Worm (Caenorhabditis elegans) whole organism, L1 larva: Measurements from ENCODE around the gene Y51A2A.5.
"Not testable (repeated sequence)": the region's sequence is repeated elsewhere in the genome, so short reads cannot be mapped to it uniquely, and the experiment has no call there.

ENCODE experiments used
- C04F5.9 ChIP-seq: sonication (generic microtip); optimal IDR thresholded peaks from 2 replicates; lab custom pipeline; 2016; ENCODE audit warnings: missing genetic modification characterization, missing compliant biosample characterization
- C16A3.4 ChIP-seq: fragments of 150-350 bp; optimal IDR thresholded peaks from 2 replicates; lab custom pipeline; 2014; ENCODE audit warnings: missing biosample characterization, missing genetic modification characterization
- aha-1 ChIP-seq: fragments of 150-350 bp; optimal IDR thresholded peaks from 2 replicates; lab custom pipeline; 2014; ENCODE audit warnings: missing biosample characterization, missing genetic modification characterization
- alr-1 ChIP-seq: fragments of 200-800 bp; sonication (Bioruptor generic); optimal IDR thresholded peaks from 2 replicates; lab custom pipeline; 2018; ENCODE audit warnings: borderline replicate concordance, mild to moderate bottlenecking, missing genetic modification characterization, missing compliant biosample characterization
- ama-1 ChIP-seq: fragments of 150-350 bp; optimal IDR thresholded peaks from 2 replicates; lab custom pipeline; 2014
- ceh-63 ChIP-seq: fragments of 200-800 bp; sonication (Bioruptor generic); optimal IDR thresholded peaks from 2 replicates; lab custom pipeline; 2018; ENCODE audit warnings: mild to moderate bottlenecking, missing genetic modification characterization, missing compliant biosample characterization
- ceh-88 ChIP-seq: fragments of 200-800 bp; sonication (Bioruptor generic); IDR thresholded peaks from 2 replicates; pipeline ENCODE4 v1.3.6; 2022; ENCODE audit warnings: missing genetic modification characterization, missing compliant biosample characterization
- ceh-90 ChIP-seq: sonication (generic microtip); optimal IDR thresholded peaks from 2 replicates; lab custom pipeline; 2016; ENCODE audit warnings: missing genetic modification characterization, missing compliant biosample characterization
- efl-1 ChIP-seq, 4 experiments: fragments of 150-350 bp; optimal IDR thresholded peaks in 3 of 4; peaks in 1 of 4; 1 replicate in 1 of 4; 2 replicates in 3 of 4; lab custom pipeline; 2014; ENCODE audit warnings: missing biosample characterization in 2 of 4, missing genetic modification characterization in 2 of 4, missing genetic modification reagents in 2 of 4
- egl-13 ChIP-seq: sonication (generic microtip); optimal IDR thresholded peaks from 2 replicates; lab custom pipeline; 2016; ENCODE audit warnings: missing genotype, missing genetic modification reagents, missing genetic modification characterization, missing compliant biosample characterization
- elt-2 ChIP-seq: sonication (generic microtip); optimal IDR thresholded peaks from 2 replicates; lab custom pipeline; 2016; ENCODE audit warnings: missing genetic modification characterization, mild to moderate bottlenecking, inconsistent platforms, missing compliant biosample characterization, missing genetic modification reagents
- ets-5 ChIP-seq: fragments of 200-800 bp; sonication (Bioruptor generic); IDR thresholded peaks from 2 replicates; pipeline ENCODE4 v1.3.6; 2022; ENCODE audit warnings: missing genetic modification characterization, missing compliant biosample characterization
- fkh-10 ChIP-seq: sonication (generic microtip); optimal IDR thresholded peaks from 2 replicates; lab custom pipeline; 2017; ENCODE audit warnings: missing biosample characterization, missing genetic modification reagents, missing genetic modification characterization
- fkh-4 ChIP-seq: sonication (generic microtip); optimal IDR thresholded peaks from 2 replicates; lab custom pipeline; 2016; ENCODE audit warnings: missing compliant biosample characterization, missing genetic modification characterization, borderline replicate concordance
- hlh-17 ChIP-seq: fragments of 200-800 bp; sonication (Bioruptor generic); optimal IDR thresholded peaks from 2 replicates; lab custom pipeline; 2018; ENCODE audit warnings: missing genetic modification characterization, mild to moderate bottlenecking, missing compliant biosample characterization, moderate library complexity, borderline replicate concordance
- jun-1 ChIP-seq: fragments of 150-350 bp; optimal IDR thresholded peaks from 2 replicates; lab custom pipeline; 2014; ENCODE audit warnings: missing biosample characterization, missing genetic modification reagents, missing genetic modification characterization
- lin-35 ChIP-seq, 2 experiments: fragments of 150-350 bp; optimal IDR thresholded peaks; 2 replicates each; lab custom pipeline; 2014; ENCODE audit warnings: missing biosample characterization in 2 of 2, missing genetic modification characterization in 2 of 2, missing genetic modification reagents in 2 of 2
- nhr-11 ChIP-seq: fragments of 150-350 bp; optimal IDR thresholded peaks from 2 replicates; lab custom pipeline; 2014; ENCODE audit warnings: missing biosample characterization, missing genetic modification characterization
- nhr-19 ChIP-seq: fragments of 200-800 bp; sonication (Bioruptor generic); conservative IDR thresholded peaks from 2 replicates; pipeline ENCODE4 v1.3.6; 2022; ENCODE audit warnings: missing genetic modification characterization, missing compliant biosample characterization
- nhr-237 ChIP-seq: fragments of 150-350 bp; optimal IDR thresholded peaks from 2 replicates; lab custom pipeline; 2014; ENCODE audit warnings: missing biosample characterization, missing genetic modification characterization
- nhr-71 ChIP-seq: sonication (generic microtip); optimal IDR thresholded peaks from 2 replicates; lab custom pipeline; 2016; ENCODE audit warnings: mild to moderate bottlenecking, missing genetic modification characterization, moderate library complexity, missing compliant biosample characterization
- nhr-76 ChIP-seq: sonication (generic microtip); optimal IDR thresholded peaks from 2 replicates; lab custom pipeline; 2017; ENCODE audit warnings: missing biosample characterization, missing genetic modification characterization
- nhr-77 ChIP-seq: fragments of 150-350 bp; optimal IDR thresholded peaks from 2 replicates; lab custom pipeline; 2014; ENCODE audit warnings: missing biosample characterization, missing genetic modification characterization
- nhr-90 ChIP-seq: sonication (generic microtip); optimal IDR thresholded peaks from 2 replicates; lab custom pipeline; 2016; ENCODE audit warnings: mild to moderate bottlenecking, missing genetic modification characterization, missing compliant biosample characterization; ENCODE audit not compliant: poor library complexity
- pax-3 ChIP-seq: fragments of 200-800 bp; sonication (Bioruptor generic); optimal IDR thresholded peaks from 2 replicates; lab custom pipeline; 2018; ENCODE audit warnings: mild to moderate bottlenecking, missing genetic modification characterization, moderate library complexity, missing compliant biosample characterization
- pqm-1 ChIP-seq: sonication (generic microtip); optimal IDR thresholded peaks from 3 replicates; lab custom pipeline; 2017; ENCODE audit warnings: missing biosample characterization, missing genetic modification characterization
- rnt-1 ChIP-seq: sonication (generic microtip); optimal IDR thresholded peaks from 2 replicates; lab custom pipeline; 2016; ENCODE audit warnings: mild to moderate bottlenecking, missing genetic modification characterization, moderate library complexity, missing compliant biosample characterization
- snpc-4 ChIP-seq: fragments of 150-350 bp; optimal IDR thresholded peaks from 2 replicates; lab custom pipeline; 2014; ENCODE audit warnings: missing biosample characterization, missing genetic modification characterization
- sox-4 ChIP-seq: sonication (generic microtip); optimal IDR thresholded peaks from 2 replicates; lab custom pipeline; 2016; ENCODE audit warnings: missing genetic modification characterization, missing compliant biosample characterization
- sup-37 ChIP-seq: fragments of 200-800 bp; sonication (Bioruptor generic); optimal IDR thresholded peaks from 2 replicates; lab custom pipeline; 2018; ENCODE audit warnings: mild to moderate bottlenecking, missing genetic modification characterization, missing compliant biosample characterization
- tbx-2 ChIP-seq: sonication (generic microtip); optimal IDR thresholded peaks from 2 replicates; lab custom pipeline; 2016; ENCODE audit warnings: missing genetic modification characterization, missing compliant biosample characterization
- unc-30 ChIP-seq: sonication (generic microtip); optimal IDR thresholded peaks from 2 replicates; lab custom pipeline; 2017; ENCODE audit warnings: missing biosample characterization, missing genetic modification characterization
- unc-62 ChIP-seq: fragments of 150-350 bp; optimal IDR thresholded peaks from 2 replicates; lab custom pipeline; 2014; ENCODE audit warnings: missing biosample characterization, missing genetic modification reagents, missing genetic modification characterization
- unc-86 ChIP-seq: sonication (generic microtip); optimal IDR thresholded peaks from 2 replicates; lab custom pipeline; 2016; ENCODE audit warnings: missing genetic modification characterization, missing compliant biosample characterization
- unc-98 ChIP-seq: fragments of 200-800 bp; sonication (Bioruptor generic); IDR thresholded peaks from 2 replicates; pipeline ENCODE4 v1.3.6; 2022; ENCODE audit warnings: missing genetic modification characterization, missing compliant biosample characterization
- vab-15 ChIP-seq: sonication (generic microtip); optimal IDR thresholded peaks from 2 replicates; lab custom pipeline; 2017; ENCODE audit warnings: missing genotype, mild to moderate bottlenecking, missing genetic modification characterization, missing compliant biosample characterization
- zip-4 ChIP-seq: fragments of 200-800 bp; sonication (Bioruptor generic); optimal IDR thresholded peaks from 2 replicates; lab custom pipeline; 2018; ENCODE audit warnings: mild to moderate bottlenecking, missing genetic modification characterization, moderate library complexity, missing compliant biosample characterization
- ztf-11 ChIP-seq, 2 experiments: sonication (generic microtip); optimal IDR thresholded peaks; 2 replicates each; lab custom pipeline; 2016 to 2017; ENCODE audit warnings: missing genetic modification characterization in 2 of 2, missing biosample characterization in 1 of 2, missing compliant biosample characterization in 1 of 2

Gene Y51A2A.5

ce11 chrV:18299313-18299712 lies 707 bp downstream of the Y51A2A.5 start:
- TF ChIP-seq ceh-88 (GFP tag; lab: Robert Waterston, UW) (no peak), pax-3 (tag; lab: Kevin White, UChicago) (no peak)

- not testable (repeated sequence) for TF ChIP-seq aha-1 (tag; lab: Kevin White, UChicago); egl-13; nhr-77 (tag; lab: Kevin White, UChicago)
These were observed 3.8 kb downstream of the Y51A2A.5 start, which contains the start of gene Y51A2A.6 for ce11 chrV:18302414-18302813. Gene Y51A2A.6, plus strand, starts transcription at chrV:18302714.

ce11 chrV:18318312-18318711 lies 19.7 kb downstream of the Y51A2A.5 start, which contains the start of gene fbxb-119:
Gene fbxb-119, plus strand, starts transcription at chrV:18318612.
- TF ChIP-seq unc-98 (GFP tag; lab: Robert Waterston, UW) (no peak), alr-1 (no peak), rnt-1 (no peak)

- no peak for TF ChIP-seq egl-13
- TF ChIP-seq, all 84 proteins: peak for 0
These were observed 24.6 kb downstream of the Y51A2A.5 start, which contains the start of gene B0462.5 for ce11 chrV:18323231-18323630. Gene B0462.5, minus strand, starts transcription at chrV:18323331.

- no peak for TF ChIP-seq unc-62
- TF ChIP-seq sup-37 (GFP tag; lab: Kevin White, UChicago), result no peak
- TF ChIP-seq tbx-2 (tag; lab: Kevin White, UChicago), result no peak
- no peak for TF ChIP-seq efl-1 (optimal IDR thresholded peaks at IDR 0.05; lab: Kevin White, UChicago)
- TF ChIP-seq efl-1 (GFP tag; optimal IDR thresholded peaks at IDR 0.05 in 1 of 2; lab: Kevin White, UChicago), result peak in 1 of 2 experiments; percentile 60
- no peak for TF ChIP-seq ceh-90
- no peak for TF ChIP-seq vab-15
- no peak for TF ChIP-seq nhr-76 (tag; lab: Kevin White, UChicago)
- no peak for TF ChIP-seq sox-4
- TF ChIP-seq C16A3.4 (tag; lab: Kevin White, UChicago), result no peak
- TF ChIP-seq pax-3 (tag; lab: Kevin White, UChicago), result no peak
- TF ChIP-seq pqm-1, result peak; percentile 39
- peak in 1 of 2 experiments; percentile 22 for TF ChIP-seq lin-35 (GFP tag; optimal IDR thresholded peaks at IDR 0.05; lab: Kevin White, UChicago)
- no peak for TF ChIP-seq nhr-237 (tag; lab: Kevin White, UChicago)
- no peak for TF ChIP-seq nhr-19
- no peak for TF ChIP-seq nhr-11
- no peak for TF ChIP-seq aha-1 (tag; lab: Kevin White, UChicago)
- TF ChIP-seq ceh-88 (GFP tag; lab: Robert Waterston, UW), result no peak
- TF ChIP-seq elt-2 (tag; lab: Kevin White, UChicago), result peak; percentile 80
- no peak for TF ChIP-seq C04F5.9
- no peak for TF ChIP-seq egl-13
These were observed 25.9 kb downstream of the Y51A2A.5 start for ce11 chrV:18324525-18324924.

- TF ChIP-seq unc-30, result no peak
- no peak for TF ChIP-seq efl-1 (optimal IDR thresholded peaks at IDR 0.05; lab: Kevin White, UChicago)
- TF ChIP-seq efl-1 (GFP tag; optimal IDR thresholded peaks at IDR 0.05 in 1 of 2; lab: Kevin White, UChicago), result peak in 1 of 2 experiments; percentile 38
These were observed 32.5 kb downstream of the Y51A2A.5 start, which contains the start of gene B0462.4 for ce11 chrV:18331086-18331485. Gene B0462.4, minus strand, starts transcription at chrV:18331186.

- no peak for TF ChIP-seq jun-1 (tag; lab: Kevin White, UChicago)
- no peak for TF ChIP-seq ceh-90
- no peak for TF ChIP-seq nhr-237 (tag; lab: Kevin White, UChicago)
- no peak for TF ChIP-seq snpc-4
- no peak for TF ChIP-seq unc-30
- no peak for TF ChIP-seq ama-1 (lab: Kevin White, UChicago)
- no peak for TF ChIP-seq alr-1
- no peak for TF ChIP-seq ztf-11 (tag; optimal IDR thresholded peaks at IDR 0.05; lab: Kevin White, UChicago)
- no peak for TF ChIP-seq hlh-17 (GFP tag; lab: Kevin White, UChicago)
- TF ChIP-seq pqm-1, result no peak
- TF ChIP-seq ceh-63, result no peak
- no peak for TF ChIP-seq unc-62
- no peak for TF ChIP-seq fkh-4 (tag; lab: Kevin White, UChicago)
- no peak for TF ChIP-seq zip-4 (GFP tag; lab: Kevin White, UChicago)
- TF ChIP-seq nhr-90 (tag; lab: Kevin White, UChicago), result no peak
- no peak for TF ChIP-seq ceh-88 (GFP tag; lab: Robert Waterston, UW)
- no peak for TF ChIP-seq nhr-71 (tag; lab: Kevin White, UChicago)
- TF ChIP-seq ets-5, result no peak
- no peak for TF ChIP-seq fkh-10 (GFP tag; lab: Kevin White, UChicago)
- TF ChIP-seq unc-86, result no peak
These were observed 39.0 kb downstream of the Y51A2A.5 start for ce11 chrV:18337643-18338042.
